Fruit fly (Drosophila melanogaster): Measurements from ENCODE around the gene betaTub85D.

The betaTub85D gene

DNA sequence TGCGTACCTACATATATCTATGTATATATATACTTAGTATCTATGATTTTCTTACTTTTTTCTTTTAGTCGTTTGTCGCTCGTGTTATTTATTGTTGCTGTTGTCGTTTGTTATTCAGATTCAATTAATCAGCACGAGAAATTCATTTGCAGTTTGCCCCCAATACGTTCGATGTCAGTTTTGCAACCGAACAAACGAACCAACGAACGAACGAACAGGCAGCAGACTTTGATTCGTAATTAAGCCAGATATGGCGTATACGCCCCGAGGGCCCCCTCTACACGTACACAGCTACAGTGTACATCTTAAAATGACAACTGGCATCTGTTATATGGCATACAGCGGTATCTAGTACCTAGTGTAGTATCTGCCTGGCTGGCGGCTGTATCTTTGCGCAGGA lies 23.2 kb upstream of the betaTub85D start:
- TF ChIP-seq ase (GFP tag; IDR thresholded peaks at IDR 0.05) (0 out of 3 replicates have a peak, but pooled peaks have one; percentile 16), lov (optimal IDR thresholded peaks at IDR 0.05) (no peak), lov (GFP tag; IDR thresholded peaks at IDR 0.05) (0 out of 3 replicates have a peak, but pooled peaks have one; percentile 11), slp2 (GFP tag; optimal IDR thresholded peaks at IDR 0.05) (no peak), pan (optimal IDR thresholded peaks at IDR 0.05) (no peak), pan (GFP tag; optimal IDR thresholded peaks at IDR 0.05 in 1 of 2, IDR thresholded peaks at IDR 0.05 in 1 of 2) (no peak), CG1647 (GFP tag; optimal IDR thresholded peaks at IDR 0.05) (no peak), CG2202 (tag; optimal IDR thresholded peaks at IDR 0.05) (no peak), Rx (GFP tag; IDR thresholded peaks at IDR 0.05) (no peak), CG2889 (GFP tag; IDR thresholded peaks at IDR 0.05) (0 out of 3 replicates have a peak, but pooled peaks have one; percentile 12), mirr (GFP tag; optimal IDR thresholded peaks at IDR 0.05) (peak; percentile 34), Deaf1 (tag; optimal IDR thresholded peaks at IDR 0.05) (peak; percentile 53), bigmax (GFP tag; optimal IDR thresholded peaks at IDR 0.05) (no peak), trh (GFP tag; optimal IDR thresholded peaks at IDR 0.05) (no peak), gcm (GFP tag; optimal IDR thresholded peaks at IDR 0.05) (no peak), Pdp1 (GFP tag; optimal IDR thresholded peaks at IDR 0.05) (no peak), dmrt99B (tag; optimal IDR thresholded peaks at IDR 0.05) (no peak)

DNA sequence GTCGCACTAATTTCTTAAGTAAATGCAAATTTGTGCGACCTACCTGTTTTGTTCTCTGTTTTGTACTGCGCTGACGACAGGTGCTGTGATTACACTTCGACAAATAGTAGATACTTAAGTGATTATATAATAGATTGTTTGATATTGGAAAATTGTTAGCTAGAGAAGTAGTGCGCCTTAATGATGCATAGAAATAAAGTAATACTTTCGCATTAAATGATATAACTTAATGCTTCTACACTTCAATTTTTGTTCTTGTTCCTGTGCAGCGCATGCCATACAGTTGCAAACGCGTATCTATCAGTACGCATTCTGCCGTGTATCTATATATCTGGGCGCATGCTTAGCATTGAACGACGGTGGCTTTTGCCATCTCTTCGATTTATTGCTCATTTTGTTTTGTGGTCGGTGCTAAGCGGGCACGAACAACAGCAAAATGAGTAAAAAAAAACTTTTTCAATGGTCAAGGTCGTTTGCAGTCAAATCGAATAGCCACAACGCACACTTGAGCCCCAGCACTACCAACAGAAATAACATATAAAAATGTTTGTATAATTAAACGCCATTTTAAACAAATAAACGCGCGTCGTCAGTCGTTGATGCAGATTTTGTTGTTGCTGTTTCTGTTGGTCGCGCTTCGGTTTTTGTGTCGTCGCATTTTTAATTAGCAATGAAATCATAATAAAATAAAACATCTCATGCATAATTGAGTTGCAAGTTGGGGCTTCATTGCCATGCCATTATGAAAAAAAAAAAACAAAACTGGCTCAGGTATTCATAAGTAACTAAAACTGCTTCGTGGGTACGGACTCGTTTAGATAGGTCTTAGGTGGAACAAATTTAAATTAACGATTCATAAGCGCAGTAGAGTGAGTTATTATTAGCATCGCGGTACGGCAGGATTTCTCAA lies 20.5 kb upstream of the betaTub85D start:
- TF ChIP-seq PHDP (tag; optimal IDR thresholded peaks at IDR 0.05), result peak; percentile 48
- peak; percentile 58 for TF ChIP-seq lab (GFP tag; optimal IDR thresholded peaks at IDR 0.05)
- TF ChIP-seq CG2129 (GFP tag; IDR thresholded peaks at IDR 0.05; ENCODE audit: partially characterized antibody), result no peak
- no peak for TF ChIP-seq Antp (GFP tag; optimal IDR thresholded peaks at IDR 0.05)
- no peak for TF ChIP-seq gcm (GFP tag; optimal IDR thresholded peaks at IDR 0.05)
- no peak for TF ChIP-seq CG8281 (tag; optimal IDR thresholded peaks at IDR 0.05)
- TF ChIP-seq CG4424 (GFP tag; optimal IDR thresholded peaks at IDR 0.05), result no peak
- TF ChIP-seq CG17912 (GFP tag; optimal IDR thresholded peaks at IDR 0.05), result no peak
- TF ChIP-seq NfI (GFP tag; optimal IDR thresholded peaks at IDR 0.05), result peak; percentile 50
- TF ChIP-seq CG12744 (GFP tag; optimal IDR thresholded peaks at IDR 0.05), result no peak
- no peak for TF ChIP-seq Sry-δ (GFP tag; optimal IDR thresholded peaks at IDR 0.05)
- no peak for TF ChIP-seq CG4404 (GFP tag; IDR thresholded peaks at IDR 0.05)
- no peak for TF ChIP-seq crc (GFP tag; optimal IDR thresholded peaks at IDR 0.05)
- no peak for TF ChIP-seq CG12155 (GFP tag; optimal IDR thresholded peaks at IDR 0.05)
- TF ChIP-seq sug (tag; optimal IDR thresholded peaks at IDR 0.05), result peak; percentile 33
- no peak for TF ChIP-seq luna (GFP tag; optimal IDR thresholded peaks at IDR 0.05)
- peak; percentile 66 for TF ChIP-seq CG15269 (tag; optimal IDR thresholded peaks at IDR 0.05)
- TF ChIP-seq corto (GFP tag; optimal IDR thresholded peaks at IDR 0.05), result no peak
- peak; percentile 87 for TF ChIP-seq Med (GFP tag)
- TF ChIP-seq CG18262 (tag; optimal IDR thresholded peaks at IDR 0.05), result peak; percentile 15
- TF ChIP-seq Awh (GFP tag; IDR thresholded peaks at IDR 0.05), result 0 out of 2 replicates have a peak, but pooled peaks have one; percentile 46
- TF ChIP-seq Gug (GFP tag; IDR thresholded peaks at IDR 0.05), result no peak
- TF ChIP-seq Atf6 (GFP tag; IDR thresholded peaks at IDR 0.05), result 0 out of 2 replicates have a peak, but pooled peaks have one; percentile 33
- no peak for TF ChIP-seq yki (optimal IDR thresholded peaks at IDR 0.05)
- TF ChIP-seq trh (GFP tag; optimal IDR thresholded peaks at IDR 0.05), result no peak
- no peak for TF ChIP-seq CG1602 (GFP tag; optimal IDR thresholded peaks at IDR 0.05)
- peak; percentile 52; the same call in 1 of the 2 replicates for TF ChIP-seq Xrp1 (GFP tag; IDR thresholded peaks at IDR 0.05)
- TF ChIP-seq ro (GFP tag; IDR thresholded peaks at IDR 0.05), result no peak
- no peak for TF ChIP-seq shn (GFP tag; optimal IDR thresholded peaks at IDR 0.05)
- TF ChIP-seq tio (GFP tag; optimal IDR thresholded peaks at IDR 0.05), result no peak
- peak; percentile 46; the same call in 1 of the 3 replicates for TF ChIP-seq CG2199 (GFP tag; IDR thresholded peaks at IDR 0.05)
- peak; percentile 45 for TF ChIP-seq BtbVII (GFP tag; optimal IDR thresholded peaks at IDR 0.05)
- no peak for TF ChIP-seq Ets97D (GFP tag; optimal IDR thresholded peaks at IDR 0.05)
- no peak for TF ChIP-seq CG8944 (GFP tag; optimal IDR thresholded peaks at IDR 0.05)

Measured in whole organism, embryonic.